Worm (Caenorhabditis elegans) whole organism, late embryonic: ENCODE measurements around the gene pyt-1.

Experiments
- C08G9.2 ChIP-seq: sonication (generic microtip); optimal IDR thresholded peaks from 2 replicates; lab custom pipeline; 2016; ENCODE audit warnings: mild to moderate bottlenecking, missing genetic modification characterization, moderate library complexity, missing compliant biosample characterization
- C38D4.7 ChIP-seq: fragments of 200-800 bp; sonication (Bioruptor generic); optimal IDR thresholded peaks from 2 replicates; lab custom pipeline; 2018; ENCODE audit warnings: mild to moderate bottlenecking, missing genetic modification characterization, moderate library complexity, missing compliant biosample characterization
- K02D7.2 ChIP-seq: sonication (generic microtip); optimal IDR thresholded peaks from 2 replicates; lab custom pipeline; 2017; ENCODE audit warnings: mild to moderate bottlenecking, missing genetic modification characterization, missing compliant biosample characterization
- K09A11.1 ChIP-seq: sonication (generic microtip); optimal IDR thresholded peaks from 2 replicates; lab custom pipeline; 2017; ENCODE audit warnings: antibody characterized with exemption, mild to moderate bottlenecking, missing genetic modification characterization, missing compliant biosample characterization; ENCODE audit not compliant: insufficient read depth
- T23F11.4 ChIP-seq: fragments of 200-800 bp; sonication (Bioruptor generic); optimal IDR thresholded peaks from 2 replicates; lab custom pipeline; 2018; ENCODE audit warnings: mild to moderate bottlenecking, missing genetic modification characterization, missing compliant biosample characterization
- Y22D7AL.16 ChIP-seq: sonication (generic microtip); optimal IDR thresholded peaks from 2 replicates; lab custom pipeline; 2016; ENCODE audit warnings: missing genetic modification characterization, missing compliant biosample characterization
- ama-1 ChIP-seq: fragments of 150-350 bp; optimal IDR thresholded peaks from 2 replicates; lab custom pipeline; 2014
- ceh-14 ChIP-seq: sonication (generic microtip); optimal IDR thresholded peaks from 2 replicates; lab custom pipeline; 2016; ENCODE audit warnings: missing genotype, missing genetic modification characterization, missing compliant biosample characterization
- ceh-18 ChIP-seq: sonication (generic microtip); optimal IDR thresholded peaks from 2 replicates; lab custom pipeline; 2016; ENCODE audit warnings: missing genetic modification characterization, missing compliant biosample characterization
- ceh-19 ChIP-seq: fragments of 200-800 bp; sonication (Bioruptor generic); optimal IDR thresholded peaks from 2 replicates; lab custom pipeline; 2018; ENCODE audit warnings: mild to moderate bottlenecking, missing genetic modification characterization, missing compliant biosample characterization
- ceh-2 ChIP-seq: sonication (generic microtip); optimal IDR thresholded peaks from 2 replicates; lab custom pipeline; 2016; ENCODE audit warnings: missing genotype, missing genetic modification characterization, missing compliant biosample characterization
- ceh-24 ChIP-seq: sonication (generic microtip); optimal IDR thresholded peaks from 2 replicates; lab custom pipeline; 2016; ENCODE audit warnings: mild to moderate bottlenecking, missing genetic modification characterization, missing compliant biosample characterization
- ceh-31 ChIP-seq: sonication (generic microtip); optimal IDR thresholded peaks from 2 replicates; lab custom pipeline; 2016; ENCODE audit warnings: missing genetic modification characterization, missing compliant biosample characterization
- ceh-48 ChIP-seq: sonication (generic microtip); optimal IDR thresholded peaks from 2 replicates; lab custom pipeline; 2016; ENCODE audit warnings: missing genetic modification characterization, inconsistent platforms, missing compliant biosample characterization
- dmd-4 ChIP-seq: sonication (generic microtip); optimal IDR thresholded peaks from 2 replicates; lab custom pipeline; 2016; ENCODE audit warnings: borderline replicate concordance, missing genetic modification characterization, missing compliant biosample characterization
- elt-2 ChIP-seq: sonication (generic microtip); optimal IDR thresholded peaks from 2 replicates; lab custom pipeline; 2016; ENCODE audit warnings: missing genetic modification reagents, missing genetic modification characterization, missing compliant biosample characterization
- elt-4 ChIP-seq: sonication (generic microtip); optimal IDR thresholded peaks from 2 replicates; lab custom pipeline; 2016; ENCODE audit warnings: missing genetic modification characterization, missing compliant biosample characterization
- ets-4 ChIP-seq: sonication (generic microtip); optimal IDR thresholded peaks from 2 replicates; lab custom pipeline; 2016; ENCODE audit warnings: missing genetic modification characterization, missing compliant biosample characterization
- eyg-1 ChIP-seq: sonication (generic microtip); optimal IDR thresholded peaks from 2 replicates; lab custom pipeline; 2016; ENCODE audit warnings: missing genotype, missing genetic modification characterization, missing compliant biosample characterization
- fax-1 ChIP-seq: sonication (generic microtip); optimal IDR thresholded peaks from 2 replicates; lab custom pipeline; 2016; ENCODE audit warnings: missing genotype, missing genetic modification characterization, missing compliant biosample characterization
- fkh-6 ChIP-seq: sonication (generic microtip); optimal IDR thresholded peaks from 2 replicates; lab custom pipeline; 2016; ENCODE audit warnings: missing genetic modification characterization, missing compliant biosample characterization
- gmeb-2 ChIP-seq: sonication (generic microtip); optimal IDR thresholded peaks from 2 replicates; lab custom pipeline; 2016; ENCODE audit warnings: missing genetic modification characterization, inconsistent platforms, missing compliant biosample characterization
- hlh-13 ChIP-seq: fragments of 200-800 bp; sonication (Bioruptor generic); optimal IDR thresholded peaks from 2 replicates; lab custom pipeline; 2018; ENCODE audit warnings: mild to moderate bottlenecking, missing genetic modification characterization, missing compliant biosample characterization
- hlh-15 ChIP-seq: sonication (generic microtip); optimal IDR thresholded peaks from 2 replicates; lab custom pipeline; 2016; ENCODE audit warnings: missing genetic modification characterization, missing compliant biosample characterization
- hlh-8 ChIP-seq: sonication (generic microtip); optimal IDR thresholded peaks from 2 replicates; lab custom pipeline; 2016; ENCODE audit warnings: missing genotype, missing genetic modification characterization, missing compliant biosample characterization
- lim-6 ChIP-seq: sonication (generic microtip); optimal IDR thresholded peaks from 2 replicates; lab custom pipeline; 2016; ENCODE audit warnings: missing genetic modification characterization, missing compliant biosample characterization
- lin-11 ChIP-seq: fragments of 200-800 bp; sonication (Bioruptor generic); optimal IDR thresholded peaks from 2 replicates; lab custom pipeline; 2018; ENCODE audit warnings: mild to moderate bottlenecking, missing genetic modification characterization, missing compliant biosample characterization
- madf-2 ChIP-seq: sonication (generic microtip); optimal IDR thresholded peaks from 2 replicates; lab custom pipeline; 2017; ENCODE audit warnings: missing genetic modification characterization, missing compliant biosample characterization
- mec-3 ChIP-seq: sonication (generic microtip); optimal IDR thresholded peaks from 2 replicates; lab custom pipeline; 2016; ENCODE audit warnings: borderline replicate concordance, missing genetic modification characterization, missing compliant biosample characterization
- nfya-1 ChIP-seq: sonication (generic microtip); optimal IDR thresholded peaks from 2 replicates; lab custom pipeline; 2017; ENCODE audit warnings: missing genetic modification characterization, mild to moderate bottlenecking, missing compliant biosample characterization, antibody characterized with exemption, moderate library complexity
- npax-4 ChIP-seq: sonication (generic microtip); optimal IDR thresholded peaks from 2 replicates; lab custom pipeline; 2016; ENCODE audit warnings: missing genetic modification characterization, missing compliant biosample characterization
- odd-2 ChIP-seq: sonication (generic microtip); optimal IDR thresholded peaks from 2 replicates; lab custom pipeline; 2017; ENCODE audit warnings: antibody characterized with exemption, mild to moderate bottlenecking, missing genetic modification characterization, missing compliant biosample characterization
- pag-3 ChIP-seq: sonication (generic microtip); optimal IDR thresholded peaks from 2 replicates; lab custom pipeline; 2016; ENCODE audit warnings: missing compliant biosample characterization, missing genetic modification characterization, borderline replicate concordance
- pax-1 ChIP-seq: fragments of 150-350 bp; optimal IDR thresholded peaks from 2 replicates; lab custom pipeline; 2014; ENCODE audit warnings: missing biosample characterization, missing genetic modification characterization
- pha-4 ChIP-seq: fragments of 150-350 bp; optimal IDR thresholded peaks from 2 replicates; lab custom pipeline; 2018; ENCODE audit warnings: missing biosample characterization, missing genetic modification reagents, missing genetic modification characterization
- pqm-1 ChIP-seq: sonication (generic microtip); optimal IDR thresholded peaks from 2 replicates; lab custom pipeline; 2016; ENCODE audit warnings: missing genetic modification characterization, missing compliant biosample characterization
- pros-1 ChIP-seq: fragments of 150-350 bp; optimal IDR thresholded peaks from 2 replicates; lab custom pipeline; 2014; ENCODE audit warnings: missing biosample characterization, missing genetic modification reagents, missing genetic modification characterization
- ref-2 ChIP-seq: sonication (generic microtip); optimal IDR thresholded peaks from 2 replicates; lab custom pipeline; 2016; ENCODE audit warnings: missing genetic modification characterization, missing compliant biosample characterization
- rnt-1 ChIP-seq: sonication (generic microtip); optimal IDR thresholded peaks from 2 replicates; lab custom pipeline; 2016; ENCODE audit warnings: missing genetic modification characterization, missing compliant biosample characterization
- syd-9 ChIP-seq: sonication (generic microtip); optimal IDR thresholded peaks from 2 replicates; lab custom pipeline; 2016; ENCODE audit warnings: mild to moderate bottlenecking, missing genetic modification characterization, moderate library complexity, missing compliant biosample characterization
- tbx-2 ChIP-seq: sonication (generic microtip); optimal IDR thresholded peaks from 2 replicates; lab custom pipeline; 2016; ENCODE audit warnings: missing genetic modification characterization, missing compliant biosample characterization
- tbx-7 ChIP-seq: sonication (generic microtip); optimal IDR thresholded peaks from 2 replicates; lab custom pipeline; 2016; ENCODE audit warnings: missing genotype, missing genetic modification characterization, missing compliant biosample characterization
- unc-3 ChIP-seq, 2 experiments: fragments of 200-800 bp in 1 of 2; sonication (Bioruptor generic) in 1 of 2; sonication (generic microtip) in 1 of 2; conservative IDR thresholded peaks in 1 of 2; optimal IDR thresholded peaks in 1 of 2; 2 replicates each; pipeline versions ENCODE4 v1.3.6 to Lab custom; 2016 to 2022; ENCODE audit warnings: missing compliant biosample characterization in 2 of 2, missing genetic modification characterization in 2 of 2, missing genetic modification reagents in 1 of 2
- unc-42 ChIP-seq: sonication (generic microtip); optimal IDR thresholded peaks from 2 replicates; lab custom pipeline; 2016; ENCODE audit warnings: missing genotype, missing genetic modification characterization, missing compliant biosample characterization

Gene pyt-1

ce11 chrV:10212627-10213026, 16.5 kb downstream of the pyt-1 start, which contains the start of gene hpo-40:
Gene hpo-40 (plus strand): TSS chrV:10212927.
- TF ChIP-seq ceh-18 (tag; lab: Kevin White, UChicago) (no peak), ceh-2 (tag; lab: Kevin White, UChicago) (no peak), ama-1 (no peak), pqm-1 (no peak), ceh-31 (tag; lab: Kevin White, UChicago) (no peak), tbx-7 (no peak), odd-2 (no peak), K02D7.2 (tag; lab: Kevin White, UChicago) (no peak)

- no peak for TF ChIP-seq ceh-2 (tag; lab: Kevin White, UChicago)
- no peak for TF ChIP-seq ref-2
- no peak for TF ChIP-seq ceh-48 (tag; lab: Kevin White, UChicago)
- TF ChIP-seq ceh-14 (tag; lab: Kevin White, UChicago): no peak
- TF ChIP-seq gmeb-2 (tag; lab: Kevin White, UChicago): no peak
Measured at ce11 chrV:10212027-10212426, 17.1 kb downstream of the pyt-1 start, which contains the start of gene zhit-3. Gene zhit-3 (minus strand): TSS chrV:10212127.

- TF ChIP-seq madf-2 (tag; lab: Kevin White, UChicago) (no peak), hlh-15 (tag; lab: Kevin White, UChicago) (no peak), rnt-1 (tag; lab: Kevin White, UChicago) (no peak), npax-4 (tag; lab: Kevin White, UChicago) (no peak), unc-3 (GFP tag; conservative IDR thresholded peaks at IDR 0.05; lab: Robert Waterston, UW) (no peak), unc-3 (tag; optimal IDR thresholded peaks at IDR 0.05; lab: Kevin White, UChicago) (no peak), mec-3 (tag; lab: Kevin White, UChicago) (no peak), T23F11.4 (GFP tag; lab: Kevin White, UChicago) (no peak), Y22D7AL.16 (tag; lab: Kevin White, UChicago) (no peak), unc-42 (tag; lab: Kevin White, UChicago) (no peak), tbx-2 (tag; lab: Kevin White, UChicago) (no peak), C08G9.2 (tag; lab: Kevin White, UChicago) (no peak), lin-11 (tag; lab: Kevin White, UChicago) (no peak), C38D4.7 (GFP tag; lab: Kevin White, UChicago) (no peak), odd-2 (no peak), pag-3 (tag; lab: Kevin White, UChicago) (no peak), pax-1 (tag; lab: Kevin White, UChicago) (no peak)
- TF ChIP-seq, all 69 proteins: peak for 0
Measured at ce11 chrV:10210244-10210643, 18.9 kb downstream of the pyt-1 start, which contains the start of gene tftc-3. Gene tftc-3 (minus strand): TSS chrV:10210344.

ce11 chrV:10206502-10206901, 22.6 kb downstream of the pyt-1 start, which contains the start of gene rpc-25:
Gene rpc-25 (minus strand): TSS chrV:10206602.
- no peak for TF ChIP-seq elt-4 (tag; lab: Kevin White, UChicago)
- TF ChIP-seq ets-4: no peak
- TF ChIP-seq syd-9 (tag; lab: Kevin White, UChicago): no peak
- no peak for TF ChIP-seq odd-2
- no peak for TF ChIP-seq hlh-13 (GFP tag; lab: Kevin White, UChicago)
- no peak for TF ChIP-seq lim-6
- no peak for TF ChIP-seq madf-2 (tag; lab: Kevin White, UChicago)
- TF ChIP-seq unc-3 (GFP tag; conservative IDR thresholded peaks at IDR 0.05; lab: Robert Waterston, UW): no peak
- no peak for TF ChIP-seq unc-3 (tag; optimal IDR thresholded peaks at IDR 0.05; lab: Kevin White, UChicago)
- TF ChIP-seq pax-1 (tag; lab: Kevin White, UChicago): no peak
- TF ChIP-seq mec-3 (tag; lab: Kevin White, UChicago): no peak

- TF ChIP-seq ceh-19 (GFP tag; lab: Kevin White, UChicago): no peak
- no peak for TF ChIP-seq fax-1
- no peak for TF ChIP-seq eyg-1
- TF ChIP-seq K02D7.2 (tag; lab: Kevin White, UChicago): no peak
- TF ChIP-seq hlh-8 (tag; lab: Kevin White, UChicago): no peak
- TF ChIP-seq fkh-6 (tag; lab: Kevin White, UChicago): no peak
- TF ChIP-seq ceh-24 (tag; lab: Kevin White, UChicago): no peak
- TF ChIP-seq elt-2 (tag; lab: Kevin White, UChicago): no peak
- TF ChIP-seq ceh-14 (tag; lab: Kevin White, UChicago): no peak
- no peak for TF ChIP-seq hlh-15 (tag; lab: Kevin White, UChicago)
- TF ChIP-seq odd-2: no peak
- no peak for TF ChIP-seq nfya-1
- TF ChIP-seq Y22D7AL.16 (tag; lab: Kevin White, UChicago): no peak
- no peak for TF ChIP-seq pha-4
- no peak for TF ChIP-seq pros-1 (tag; lab: Kevin White, UChicago)
- no peak for TF ChIP-seq lin-11 (tag; lab: Kevin White, UChicago)
- TF ChIP-seq K09A11.1 (tag; lab: Kevin White, UChicago): no peak
- TF ChIP-seq dmd-4 (tag; lab: Kevin White, UChicago): no peak
Measured at ce11 chrV:10205483-10205882, 23.6 kb downstream of the pyt-1 start, which contains the start of gene ZK856.16. Gene ZK856.16 (minus strand): TSS chrV:10205583.
